Worm (Caenorhabditis elegans) whole organism, late embryonic: Measurements from ENCODE around the gene col-103.

Experiments used
- K02D7.2 ChIP-seq: sonication (generic microtip); optimal IDR thresholded peaks from 2 replicates; lab custom pipeline; 2017; ENCODE audit warnings: mild to moderate bottlenecking, missing genetic modification characterization, missing compliant biosample characterization
- K09A11.1 ChIP-seq: sonication (generic microtip); optimal IDR thresholded peaks from 2 replicates; lab custom pipeline; 2017; ENCODE audit warnings: antibody characterized with exemption, mild to moderate bottlenecking, missing genetic modification characterization, missing compliant biosample characterization; ENCODE audit not compliant: insufficient read depth
- T23F11.4 ChIP-seq: fragments of 200-800 bp; sonication (Bioruptor generic); optimal IDR thresholded peaks from 2 replicates; lab custom pipeline; 2018; ENCODE audit warnings: mild to moderate bottlenecking, missing genetic modification characterization, missing compliant biosample characterization
- Y22D7AL.16 ChIP-seq: sonication (generic microtip); optimal IDR thresholded peaks from 2 replicates; lab custom pipeline; 2016; ENCODE audit warnings: missing genetic modification characterization, missing compliant biosample characterization
- ceh-18 ChIP-seq: sonication (generic microtip); optimal IDR thresholded peaks from 2 replicates; lab custom pipeline; 2016; ENCODE audit warnings: missing genetic modification characterization, missing compliant biosample characterization
- ceh-19 ChIP-seq: fragments of 200-800 bp; sonication (Bioruptor generic); optimal IDR thresholded peaks from 2 replicates; lab custom pipeline; 2018; ENCODE audit warnings: mild to moderate bottlenecking, missing genetic modification characterization, missing compliant biosample characterization
- ceh-2 ChIP-seq: sonication (generic microtip); optimal IDR thresholded peaks from 2 replicates; lab custom pipeline; 2016; ENCODE audit warnings: missing genotype, missing genetic modification characterization, missing compliant biosample characterization
- ceh-22 ChIP-seq: sonication (generic microtip); optimal IDR thresholded peaks from 2 replicates; lab custom pipeline; 2017; ENCODE audit warnings: missing biosample characterization, missing genetic modification characterization
- ceh-30 ChIP-seq: fragments of 150-350 bp; optimal IDR thresholded peaks from 2 replicates; lab custom pipeline; 2014; ENCODE audit warnings: missing biosample characterization, missing genetic modification characterization
- ceh-31 ChIP-seq: sonication (generic microtip); optimal IDR thresholded peaks from 2 replicates; lab custom pipeline; 2016; ENCODE audit warnings: missing genetic modification characterization, missing compliant biosample characterization
- ceh-45 ChIP-seq: fragments of 200-800 bp; sonication (Bioruptor generic); IDR thresholded peaks from 2 replicates; pipeline ENCODE4 v1.3.6; 2022; ENCODE audit warnings: missing genetic modification reagents, missing genetic modification characterization, missing compliant biosample characterization
- che-1 ChIP-seq: sonication (generic microtip); optimal IDR thresholded peaks from 2 replicates; lab custom pipeline; 2016; ENCODE audit warnings: mild to moderate bottlenecking, missing genetic modification characterization, missing compliant biosample characterization
- dmd-4 ChIP-seq: sonication (generic microtip); optimal IDR thresholded peaks from 2 replicates; lab custom pipeline; 2016; ENCODE audit warnings: borderline replicate concordance, missing genetic modification characterization, missing compliant biosample characterization
- elt-2 ChIP-seq: sonication (generic microtip); optimal IDR thresholded peaks from 2 replicates; lab custom pipeline; 2016; ENCODE audit warnings: missing genetic modification reagents, missing genetic modification characterization, missing compliant biosample characterization
- elt-4 ChIP-seq: sonication (generic microtip); optimal IDR thresholded peaks from 2 replicates; lab custom pipeline; 2016; ENCODE audit warnings: missing genetic modification characterization, missing compliant biosample characterization
- ets-4 ChIP-seq: sonication (generic microtip); optimal IDR thresholded peaks from 2 replicates; lab custom pipeline; 2016; ENCODE audit warnings: missing genetic modification characterization, missing compliant biosample characterization
- fkh-10 ChIP-seq: fragments of 150-350 bp; optimal IDR thresholded peaks from 2 replicates; lab custom pipeline; 2014; ENCODE audit warnings: missing biosample characterization, missing genetic modification reagents, missing genetic modification characterization
- fkh-6 ChIP-seq: sonication (generic microtip); optimal IDR thresholded peaks from 2 replicates; lab custom pipeline; 2016; ENCODE audit warnings: missing genetic modification characterization, missing compliant biosample characterization
- hlh-8 ChIP-seq: sonication (generic microtip); optimal IDR thresholded peaks from 2 replicates; lab custom pipeline; 2016; ENCODE audit warnings: missing genotype, missing genetic modification characterization, missing compliant biosample characterization
- mec-3 ChIP-seq: sonication (generic microtip); optimal IDR thresholded peaks from 2 replicates; lab custom pipeline; 2016; ENCODE audit warnings: borderline replicate concordance, missing genetic modification characterization, missing compliant biosample characterization
- nhr-11 ChIP-seq: fragments of 150-350 bp; optimal IDR thresholded peaks from 2 replicates; lab custom pipeline; 2014; ENCODE audit warnings: missing biosample characterization, missing genetic modification characterization
- odd-2 ChIP-seq: sonication (generic microtip); optimal IDR thresholded peaks from 2 replicates; lab custom pipeline; 2017; ENCODE audit warnings: antibody characterized with exemption, mild to moderate bottlenecking, missing genetic modification characterization, missing compliant biosample characterization
- pag-3 ChIP-seq: sonication (generic microtip); optimal IDR thresholded peaks from 2 replicates; lab custom pipeline; 2016; ENCODE audit warnings: missing compliant biosample characterization, missing genetic modification characterization, borderline replicate concordance
- pax-1 ChIP-seq: fragments of 150-350 bp; optimal IDR thresholded peaks from 2 replicates; lab custom pipeline; 2014; ENCODE audit warnings: missing biosample characterization, missing genetic modification characterization
- pha-2 ChIP-seq: sonication (generic microtip); optimal IDR thresholded peaks from 2 replicates; lab custom pipeline; 2017; ENCODE audit warnings: mild to moderate bottlenecking, missing genetic modification characterization, missing compliant biosample characterization
- pha-4 ChIP-seq: fragments of 150-350 bp; optimal IDR thresholded peaks from 2 replicates; lab custom pipeline; 2018; ENCODE audit warnings: missing biosample characterization, missing genetic modification reagents, missing genetic modification characterization
- pqm-1 ChIP-seq: sonication (generic microtip); optimal IDR thresholded peaks from 2 replicates; lab custom pipeline; 2016; ENCODE audit warnings: missing genetic modification characterization, missing compliant biosample characterization
- rnt-1 ChIP-seq: sonication (generic microtip); optimal IDR thresholded peaks from 2 replicates; lab custom pipeline; 2016; ENCODE audit warnings: missing genetic modification characterization, missing compliant biosample characterization
- sox-2 ChIP-seq: fragments of 200-800 bp; sonication (Bioruptor generic); IDR thresholded peaks from 2 replicates; pipeline ENCODE4 v1.3.6; 2022; ENCODE audit warnings: missing genetic modification reagents, missing genetic modification characterization, missing compliant biosample characterization
- tbx-2 ChIP-seq: sonication (generic microtip); optimal IDR thresholded peaks from 2 replicates; lab custom pipeline; 2016; ENCODE audit warnings: missing genetic modification characterization, missing compliant biosample characterization
- tbx-7 ChIP-seq: sonication (generic microtip); optimal IDR thresholded peaks from 2 replicates; lab custom pipeline; 2016; ENCODE audit warnings: missing genotype, missing genetic modification characterization, missing compliant biosample characterization
- ttx-3 ChIP-seq: sonication (generic microtip); optimal IDR thresholded peaks from 2 replicates; lab custom pipeline; 2016; ENCODE audit warnings: missing genetic modification reagents, missing genetic modification characterization, missing compliant biosample characterization
- unc-55 ChIP-seq: sonication (generic microtip); optimal IDR thresholded peaks from 2 replicates; lab custom pipeline; 2017; ENCODE audit warnings: missing biosample characterization, missing genetic modification reagents, missing genetic modification characterization
- zip-5 ChIP-seq: sonication (generic microtip); optimal IDR thresholded peaks from 2 replicates; lab custom pipeline; 2016; ENCODE audit warnings: missing genetic modification characterization, missing compliant biosample characterization

The col-103 gene

DNA sequence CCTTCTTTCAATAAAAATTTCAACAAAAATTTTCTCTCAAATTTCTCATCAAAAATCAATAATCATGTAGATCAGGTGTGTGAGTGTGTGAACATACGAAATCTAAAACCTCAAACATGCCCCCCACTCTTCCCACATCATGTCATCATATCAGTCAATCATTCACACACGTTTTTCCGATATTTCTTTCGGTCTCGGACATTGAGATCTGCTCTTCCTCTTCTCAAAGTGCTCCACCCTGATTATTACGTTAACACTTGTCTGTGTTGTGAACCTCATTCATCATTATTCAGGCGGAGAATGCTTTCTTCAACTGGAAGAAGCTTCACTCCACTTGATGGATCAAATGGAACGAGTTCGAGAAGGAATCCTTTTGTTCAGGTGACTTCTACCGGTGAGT, 27.0 kb downstream of the col-103 start, which contains the start of gene kvs-5:
TSS of gene kvs-5 (plus strand) at position 301 of the 400 bp plus-strand sequence.
- TF ChIP-seq odd-2 (tag; lab: Kevin White, UChicago) (no peak), fkh-10 (GFP tag; lab: Kevin White, UChicago) (no peak), unc-55 (GFP tag; lab: Kevin White, UChicago) (peak; percentile 47)

DNA sequence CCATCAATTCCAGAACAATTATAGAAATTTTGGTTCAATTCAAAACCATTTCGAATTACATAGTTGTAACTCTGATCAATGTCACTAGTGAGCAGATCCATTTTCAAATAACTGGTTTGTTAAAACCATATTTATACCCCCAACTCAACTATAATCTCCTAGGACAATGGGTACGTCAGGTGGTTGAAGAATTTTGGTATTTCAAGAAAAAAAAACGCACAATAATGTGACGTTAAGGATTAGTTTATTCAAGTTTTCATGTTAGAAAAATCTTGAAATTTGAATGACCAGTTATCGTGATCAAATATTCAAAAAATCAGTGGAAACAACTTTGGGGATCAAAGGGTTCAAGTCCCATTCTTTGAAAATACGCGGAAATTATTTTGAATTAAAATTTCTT, 32.5 kb downstream of the col-103 start, which contains the start of gene srt-24:
TSS of gene srt-24 (minus strand) at position 101 of the 400 bp plus-strand sequence.
- no peak for TF ChIP-seq pax-1 (tag; lab: Kevin White, UChicago)
- no peak for TF ChIP-seq elt-2 (tag; lab: Kevin White, UChicago)
- no peak for TF ChIP-seq ceh-31 (tag; lab: Kevin White, UChicago)
- no peak for TF ChIP-seq tbx-7

DNA sequence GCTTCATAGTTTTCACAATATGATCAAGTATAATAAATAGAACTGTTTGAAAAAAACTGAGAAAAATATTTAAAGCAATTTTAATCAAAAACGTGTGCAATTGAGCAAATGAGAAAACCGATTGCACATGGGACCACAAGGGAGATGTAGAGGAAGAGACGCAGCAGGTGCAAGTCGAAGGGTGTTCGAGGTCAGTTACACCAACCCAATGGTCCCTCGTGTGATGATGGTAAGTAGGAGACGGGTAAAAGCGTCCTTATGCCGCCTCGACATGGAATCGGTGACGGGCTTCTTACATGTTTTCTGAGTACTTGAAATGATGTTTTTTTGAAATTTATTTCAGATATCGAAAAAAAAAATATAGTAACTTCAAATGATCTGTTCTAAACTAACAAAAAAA, 35.4 kb downstream of the col-103 start, which contains the start of gene Y55F3C.9:
TSS of gene Y55F3C.9 (minus strand) at position 101 of the 400 bp plus-strand sequence.
- TF ChIP-seq nhr-11 (no peak), ceh-22 (no peak), Y22D7AL.16 (tag; lab: Kevin White, UChicago) (no peak), che-1 (tag; lab: Kevin White, UChicago) (no peak), pha-2 (tag; lab: Kevin White, UChicago) (no peak), sox-2 (GFP tag; lab: Robert Waterston, UW) (no peak), fkh-6 (tag; lab: Kevin White, UChicago) (no peak), hlh-8 (no peak), odd-2 (tag; lab: Kevin White, UChicago) (no peak), zip-5 (no peak), tbx-2 (no peak), fkh-10 (GFP tag; lab: Kevin White, UChicago) (no peak), ttx-3 (no peak), elt-4 (no peak), pqm-1 (no peak)

DNA sequence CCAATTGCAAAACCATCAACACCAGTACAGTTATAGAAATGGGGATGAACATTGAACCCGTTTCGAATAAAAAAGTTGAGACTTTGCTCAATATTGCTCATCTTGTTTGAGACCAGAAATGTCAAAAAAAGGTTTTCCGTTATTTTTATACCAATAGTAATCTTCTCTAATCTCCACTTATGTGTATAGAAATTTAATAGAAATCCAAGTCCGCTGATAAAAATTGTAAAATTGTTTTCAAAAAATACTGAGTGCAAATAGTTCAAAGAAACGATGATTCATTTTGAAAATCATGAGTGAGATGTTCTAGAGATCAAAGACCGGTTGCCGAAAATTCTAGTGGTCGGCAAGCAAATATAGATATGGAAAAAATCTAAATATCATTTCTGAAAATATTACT, 44.1 kb downstream of the col-103 start, which contains the start of gene Y55F3C.10:
TSS of gene Y55F3C.10 (minus strand) at position 101 of the 400 bp plus-strand sequence.
- TF ChIP-seq che-1 (tag; lab: Kevin White, UChicago) (no peak), ceh-30 (tag; lab: Kevin White, UChicago) (no peak), dmd-4 (tag; lab: Kevin White, UChicago) (no peak), elt-4 (no peak)

DNA sequence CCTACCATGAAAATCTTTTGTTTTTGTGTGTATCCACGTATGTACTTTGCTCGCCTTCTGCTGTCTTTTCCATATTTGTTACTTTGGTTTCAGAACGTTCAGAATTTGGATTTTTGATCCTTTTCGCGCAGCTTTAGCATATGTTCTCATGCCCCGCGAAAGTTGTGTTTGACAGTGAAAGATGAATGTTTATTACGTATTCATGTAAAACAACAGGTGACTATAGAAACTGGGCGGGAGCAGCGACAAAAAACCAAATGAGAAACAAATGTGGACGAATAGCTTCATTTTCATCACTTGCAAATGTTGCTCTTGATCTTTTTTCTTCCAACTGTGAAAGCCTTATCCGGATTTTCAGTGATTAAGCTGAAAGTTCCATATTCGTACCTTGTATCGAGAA, 47.2 kb downstream of the col-103 start, which contains the start of gene clec-164:
TSS of gene clec-164 (plus strand) at position 301 of the 400 bp plus-strand sequence.
- TF ChIP-seq T23F11.4 (GFP tag; lab: Kevin White, UChicago) (no peak), ceh-2 (no peak), ceh-19 (GFP tag; lab: Kevin White, UChicago) (no peak), ceh-45 (no peak), elt-4 (no peak), K02D7.2 (tag; lab: Kevin White, UChicago) (no peak), mec-3 (tag; lab: Kevin White, UChicago) (no peak), dmd-4 (tag; lab: Kevin White, UChicago) (no peak), pag-3 (no peak), pax-1 (tag; lab: Kevin White, UChicago) (no peak), pha-4 (tag; lab: Kevin White, UChicago) (no peak), K09A11.1 (tag; lab: Kevin White, UChicago) (no peak), rnt-1 (no peak), ets-4 (tag; lab: Kevin White, UChicago) (no peak), hlh-8 (no peak), odd-2 (tag; lab: Kevin White, UChicago) (no peak), pha-2 (tag; lab: Kevin White, UChicago) (no peak), ceh-18 (tag; lab: Kevin White, UChicago) (no peak)
